Worm (Caenorhabditis elegans): ENCODE results near the gene sri-47.

DNA sequence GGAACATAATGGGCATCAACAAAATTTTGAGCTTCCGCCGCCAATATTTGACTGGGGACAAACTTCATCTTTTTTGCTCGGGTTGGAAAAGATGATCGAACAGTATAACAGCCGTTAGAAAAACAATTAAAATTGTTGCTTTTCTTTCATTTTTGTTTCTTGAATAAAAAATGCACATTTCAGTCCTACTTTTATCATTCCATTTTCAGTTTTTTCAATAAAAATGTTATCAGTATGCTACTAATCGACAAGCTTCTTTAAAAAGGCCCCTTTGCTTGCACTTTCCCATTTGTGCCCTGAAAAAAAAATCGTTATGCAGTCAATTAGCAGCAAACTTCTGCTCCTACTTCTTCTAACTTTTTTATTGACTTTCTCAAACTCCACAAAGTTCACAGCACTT lies 14.9 kb upstream of the sri-47 start, which contains the start of gene F22E5.7:
- TF ChIP-seq flt-1 (GFP tag; IDR thresholded peaks at IDR 0.05) (no peak), med-1 (GFP tag; optimal IDR thresholded peaks at IDR 0.05; ENCODE audit: insufficient read depth) (no peak), ztf-23 (GFP tag; IDR thresholded peaks at IDR 0.05) (no peak), tab-1 (GFP tag; IDR thresholded peaks at IDR 0.05) (no peak)
